Worm (Caenorhabditis elegans) whole organism, L4/young adult: Measurements from ENCODE around the gene T14B4.3.

Experiments
- W03F9.2 ChIP-seq: fragments of 150-350 bp; optimal IDR thresholded peaks from 2 replicates; lab custom pipeline; 2014; ENCODE audit warnings: missing biosample characterization, missing genetic modification characterization
- him-1 ChIP-seq: sonication (generic microtip); optimal IDR thresholded peaks from 2 replicates; lab custom pipeline; 2016; ENCODE audit warnings: missing genotype, missing genetic modification reagents, missing genetic modification characterization, missing compliant biosample characterization

DNA sequence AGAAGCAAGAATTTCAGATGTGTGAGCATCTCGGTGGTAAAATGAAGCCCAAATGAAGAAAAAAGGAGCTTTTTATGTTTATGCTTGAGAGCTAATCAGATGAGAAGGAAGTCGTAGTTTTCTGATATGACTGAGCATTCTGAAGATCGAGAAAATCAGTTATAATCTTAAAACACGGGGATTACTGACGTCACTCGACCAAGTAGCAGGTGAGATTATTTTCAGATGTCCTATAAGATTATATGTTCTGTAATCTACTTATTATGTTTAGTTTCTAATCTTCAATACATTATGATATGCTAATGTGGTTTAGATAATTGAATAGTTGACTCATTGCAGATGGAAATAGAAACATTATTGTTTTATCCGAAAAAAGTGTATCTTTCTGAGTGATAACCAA is 11.0 kb downstream of the T14B4.3 start, which contains the start of gene ins-14:
- TF ChIP-seq him-1 (tag; lab: Kevin White, UChicago) (no peak), W03F9.2 (tag; lab: Kevin White, UChicago) (no peak)
